Fruit fly (Drosophila melanogaster): ENCODE data around the gene ppk10.
A peak's percentile ranks its signal among the peaks of the same experiment; 100 is the strongest.

ppk10 gene

dm6 chr2L:10426534-10427048 lies 25.6 kb downstream of the ppk10 start, which contains the start of the genes SmB and KdelR (continued):
- TF ChIP-seq Sry-β (GFP tag; optimal IDR thresholded peaks at IDR 0.05), result no peak
- peak in 1 of 2 experiments; percentile 1 for TF ChIP-seq bsh (GFP tag; optimal IDR thresholded peaks at IDR 0.05)
- TF ChIP-seq lilli (GFP tag; optimal IDR thresholded peaks at IDR 0.05), result peak; percentile 61
- TF ChIP-seq CoRest (tag; optimal IDR thresholded peaks at IDR 0.05), result peak; percentile 16
- peak; percentile 83 for TF ChIP-seq phol (tag; optimal IDR thresholded peaks at IDR 0.05)
- peak; percentile 83 for TF ChIP-seq unc-4 (GFP tag; IDR thresholded peaks at IDR 0.05; ENCODE audit: partially characterized antibody)
- TF ChIP-seq Doc2 (GFP tag; IDR thresholded peaks at IDR 0.05), result no peak
- TF ChIP-seq Six4 (GFP tag; optimal IDR thresholded peaks at IDR 0.05), result no peak
- no peak for TF ChIP-seq sr (GFP tag; IDR thresholded peaks at IDR 0.05)
- TF ChIP-seq CG4854 (GFP tag; optimal IDR thresholded peaks at IDR 0.05), result no peak
- TF ChIP-seq otp (GFP tag; IDR thresholded peaks at IDR 0.05), result no peak
- TF ChIP-seq CG31441 (GFP tag; IDR thresholded peaks at IDR 0.05), result no peak; the same call in none of the 2 replicates
- TF ChIP-seq CG3163 (GFP tag; optimal IDR thresholded peaks at IDR 0.05), result no peak
- no peak for TF ChIP-seq mirr (GFP tag; optimal IDR thresholded peaks at IDR 0.05)
- no peak for TF ChIP-seq bab2 (GFP tag; optimal IDR thresholded peaks at IDR 0.05)
- TF ChIP-seq tin (GFP tag; optimal IDR thresholded peaks at IDR 0.05), result peak; percentile 22
- no peak for TF ChIP-seq jing (GFP tag; optimal IDR thresholded peaks at IDR 0.05)
- no peak for TF ChIP-seq CG6683 (GFP tag; optimal IDR thresholded peaks at IDR 0.05)
- no peak for TF ChIP-seq Hmx (GFP tag; optimal IDR thresholded peaks at IDR 0.05)
- TF ChIP-seq seq (GFP tag; IDR thresholded peaks at IDR 0.05), result no peak
- TF ChIP-seq Fer1 (GFP tag; optimal IDR thresholded peaks at IDR 0.05), result peak; percentile 33
- no peak for TF ChIP-seq Ravus (GFP tag; IDR thresholded peaks at IDR 0.05)
- TF ChIP-seq CG10431 (GFP tag; optimal IDR thresholded peaks at IDR 0.05), result peak; percentile 20
- TF ChIP-seq CG3281 (GFP tag; optimal IDR thresholded peaks at IDR 0.05), result no peak
- peak; percentile 56 for TF ChIP-seq ewg (GFP tag; optimal IDR thresholded peaks at IDR 0.05)
- TF ChIP-seq Eip74EF (GFP tag; optimal IDR thresholded peaks at IDR 0.05), result no peak
- TF ChIP-seq CG2875 (GFP tag; optimal IDR thresholded peaks at IDR 0.05), result no peak
- TF ChIP-seq CG1024 (GFP tag; IDR thresholded peaks at IDR 0.05), result no peak
- no peak for TF ChIP-seq stc (GFP tag; IDR thresholded peaks at IDR 0.05)
- TF ChIP-seq BtbVII (GFP tag; optimal IDR thresholded peaks at IDR 0.05), result peak; percentile 11
- no peak for TF ChIP-seq chm (GFP tag; IDR thresholded peaks at IDR 0.05)
- no peak for TF ChIP-seq HLH3B (GFP tag; IDR thresholded peaks at IDR 0.05)
- TF ChIP-seq ato (GFP tag; IDR thresholded peaks at IDR 0.05; ENCODE audit: partially characterized antibody), result peak; percentile 68
- TF ChIP-seq HLH54F (GFP tag; optimal IDR thresholded peaks at IDR 0.05), result no peak
- no peak for TF ChIP-seq ERR (GFP tag; optimal IDR thresholded peaks at IDR 0.05)
- no peak for TF ChIP-seq CG12104 (GFP tag; optimal IDR thresholded peaks at IDR 0.05)
- TF ChIP-seq CG12071 (GFP tag; optimal IDR thresholded peaks at IDR 0.05), result no peak
- no peak for TF ChIP-seq CG2199 (GFP tag; IDR thresholded peaks at IDR 0.05)
- TF ChIP-seq CG3847 (GFP tag; IDR thresholded peaks at IDR 0.05), result no peak
- TF ChIP-seq CG6813 (GFP tag; optimal IDR thresholded peaks at IDR 0.05), result no peak
- no peak for TF ChIP-seq pita (GFP tag; optimal IDR thresholded peaks at IDR 0.05)
- TF ChIP-seq gsb-n (tag; optimal IDR thresholded peaks at IDR 0.05), result peak; percentile 57
- TF ChIP-seq CG14050 (GFP tag; IDR thresholded peaks at IDR 0.05), result no peak
- TF ChIP-seq CG16815 (GFP tag; optimal IDR thresholded peaks at IDR 0.05), result no peak
- TF ChIP-seq CG32532 (GFP tag; IDR thresholded peaks at IDR 0.05), result no peak
- TF ChIP-seq CG3838 (GFP tag; optimal IDR thresholded peaks at IDR 0.05), result no peak
- TF ChIP-seq slbo (GFP tag; IDR thresholded peaks at IDR 0.05), result peak; percentile 26; the same call in 1 of the 2 replicates
- TF ChIP-seq Scr (GFP tag; IDR thresholded peaks at IDR 0.05; ENCODE audit: partially characterized antibody), result peak; percentile 86
- TF ChIP-seq peb (GFP tag; IDR thresholded peaks at IDR 0.05), result no peak
- TF ChIP-seq Adf1 (GFP tag; IDR thresholded peaks at IDR 0.05), result peak; percentile 18; the same call in 1 of the 2 replicates
- no peak for TF ChIP-seq slou (GFP tag; optimal IDR thresholded peaks at IDR 0.05)

All from whole organism, embryonic.